Worm (Caenorhabditis elegans) whole organism, L4 larva: Measurements from ENCODE around the gene nas-25.
A peak's percentile ranks its signal among the peaks of the same experiment; 100 is the strongest.

Experiments
- D1046.2 ChIP-seq: fragments of 200-800 bp; sonication (Bioruptor generic); IDR thresholded peaks from 2 replicates; pipeline ENCODE4 v1.3.6; 2022; ENCODE audit warnings: missing genetic modification characterization, missing compliant biosample characterization
- R02D3.7 ChIP-seq: fragments of 150-350 bp; sonication (generic microtip); optimal IDR thresholded peaks from 3 replicates; lab custom pipeline; 2014; ENCODE audit warnings: missing biosample characterization, missing genetic modification characterization
- T20F7.1 ChIP-seq: fragments of 200-800 bp; sonication (Bioruptor generic); optimal IDR thresholded peaks from 2 replicates; lab custom pipeline; 2018; ENCODE audit warnings: mild to moderate bottlenecking, missing genetic modification characterization, missing compliant biosample characterization
- Y48G9A.11 ChIP-seq: fragments of 200-800 bp; sonication (Bioruptor generic); IDR thresholded peaks from 2 replicates; pipeline ENCODE4 v1.3.6; 2022; ENCODE audit warnings: missing genetic modification reagents, missing genetic modification characterization, missing compliant biosample characterization
- ZK337.2 ChIP-seq: fragments of 200-800 bp; sonication (Bioruptor generic); IDR thresholded peaks from 2 replicates; pipeline ENCODE4 v1.3.6; 2022; ENCODE audit warnings: missing genetic modification reagents, missing genetic modification characterization, missing compliant biosample characterization
- aha-1 ChIP-seq: fragments of 150-350 bp; peaks from one replicate; lab custom pipeline; 2014; ENCODE audit warnings: missing biosample characterization, missing genetic modification characterization
- aly-2 ChIP-seq: sonication (generic microtip); optimal IDR thresholded peaks from 2 replicates; lab custom pipeline; 2018; ENCODE audit warnings: missing biosample characterization, missing genetic modification characterization
- ceh-20 ChIP-seq: fragments of 200-800 bp; sonication (Bioruptor generic); IDR thresholded peaks from 2 replicates; pipeline ENCODE4 v1.3.6; 2022; ENCODE audit warnings: missing genetic modification reagents, missing genetic modification characterization, missing compliant biosample characterization
- ceh-28 ChIP-seq: fragments of 150-350 bp; optimal IDR thresholded peaks from 2 replicates; lab custom pipeline; 2014; ENCODE audit warnings: missing biosample characterization, missing genetic modification reagents, missing genetic modification characterization
- ceh-32 ChIP-seq: sonication (generic microtip); optimal IDR thresholded peaks from 2 replicates; lab custom pipeline; 2016; ENCODE audit warnings: mild to moderate bottlenecking, missing genetic modification characterization, missing compliant biosample characterization; ENCODE audit not compliant: poor library complexity
- ceh-62 ChIP-seq: sonication (generic microtip); optimal IDR thresholded peaks from 2 replicates; lab custom pipeline; 2017; ENCODE audit warnings: missing biosample characterization, missing genetic modification characterization
- daf-12 ChIP-seq: fragments of 150-350 bp; optimal IDR thresholded peaks from 2 replicates; lab custom pipeline; 2014; ENCODE audit warnings: missing biosample characterization, missing genetic modification reagents, missing genetic modification characterization
- daf-8 ChIP-seq: fragments of 200-800 bp; sonication (Bioruptor generic); IDR thresholded peaks from 2 replicates; pipeline ENCODE4 v1.3.6; 2022; ENCODE audit warnings: missing genetic modification characterization, missing compliant biosample characterization
- dmd-9 ChIP-seq: fragments of 200-800 bp; sonication (Bioruptor generic); IDR thresholded peaks from 2 replicates; pipeline ENCODE4 v1.3.6; 2022; ENCODE audit warnings: missing genetic modification reagents, missing genetic modification characterization, missing compliant biosample characterization
- duxl-1 ChIP-seq: sonication (generic microtip); optimal IDR thresholded peaks from 2 replicates; lab custom pipeline; 2016; ENCODE audit warnings: mild to moderate bottlenecking, missing genetic modification characterization, moderate library complexity, missing compliant biosample characterization; ENCODE audit not compliant: poor library complexity
- egl-27 ChIP-seq: sonication (generic microtip); optimal IDR thresholded peaks from 3 replicates; lab custom pipeline; 2017; ENCODE audit warnings: missing biosample characterization, missing genetic modification reagents, missing genetic modification characterization
- fos-1 ChIP-seq: fragments of 150-350 bp; optimal IDR thresholded peaks from 2 replicates; lab custom pipeline; 2014; ENCODE audit warnings: missing biosample characterization, missing genetic modification characterization
- hif-1 ChIP-seq, 2 experiments: sonication (generic microtip); optimal IDR thresholded peaks; 2 replicates each; lab custom pipeline; 2016 to 2017; ENCODE audit warnings: missing compliant biosample characterization in 2 of 2, missing genetic modification characterization in 2 of 2, missing genetic modification reagents in 2 of 2, missing genotype in 2 of 2, mild to moderate bottlenecking in 1 of 2
- hlh-30 ChIP-seq: sonication (generic microtip); optimal IDR thresholded peaks from 2 replicates; lab custom pipeline; 2017; ENCODE audit warnings: antibody characterized with exemption, mild to moderate bottlenecking, missing genetic modification characterization, missing compliant biosample characterization; ENCODE audit not compliant: insufficient read depth
- jun-1 ChIP-seq: fragments of 150-350 bp; optimal IDR thresholded peaks from 2 replicates; lab custom pipeline; 2014; ENCODE audit warnings: missing biosample characterization, missing genetic modification reagents, missing genetic modification characterization
- lim-7 ChIP-seq: fragments of 200-800 bp; sonication (Bioruptor generic); IDR thresholded peaks from 2 replicates; pipeline ENCODE4 v1.3.6; 2022; ENCODE audit warnings: missing genetic modification characterization, missing compliant biosample characterization
- lin-29 ChIP-seq: fragments of 200-800 bp; sonication (Bioruptor generic); IDR thresholded peaks from 2 replicates; pipeline ENCODE4 v1.3.6; 2022; ENCODE audit warnings: missing genetic modification reagents, missing genetic modification characterization, missing compliant biosample characterization
- lin-39 ChIP-seq: fragments of 150-350 bp; optimal IDR thresholded peaks from 2 replicates; lab custom pipeline; 2014; ENCODE audit warnings: missing biosample characterization, missing genetic modification reagents, missing genetic modification characterization
- lir-3 ChIP-seq: sonication (generic microtip); optimal IDR thresholded peaks from 2 replicates; lab custom pipeline; 2016; ENCODE audit warnings: mild to moderate bottlenecking, missing genetic modification characterization, missing compliant biosample characterization
- lsy-2 ChIP-seq, 2 experiments: fragments of 150-350 bp in 1 of 2; sonication (generic microtip) in 1 of 2; optimal IDR thresholded peaks; 2 replicates each; lab custom pipeline; 2014 to 2017; ENCODE audit warnings: missing biosample characterization in 2 of 2, missing genetic modification characterization in 2 of 2
- mdl-1 ChIP-seq, 2 experiments: fragments of 150-350 bp in 1 of 2; sonication (generic microtip) in 1 of 2; optimal IDR thresholded peaks; 2 replicates each; lab custom pipeline; 2014 to 2017; ENCODE audit warnings: missing biosample characterization in 2 of 2, missing genetic modification characterization in 2 of 2
- mep-1 ChIP-seq: fragments of 150-350 bp; sonication (generic microtip); optimal IDR thresholded peaks from 3 replicates; lab custom pipeline; 2014; ENCODE audit warnings: missing biosample characterization, missing genetic modification characterization
- mxl-2 ChIP-seq: fragments of 200-800 bp; sonication (Bioruptor generic); conservative IDR thresholded peaks from 2 replicates; pipeline ENCODE4 v1.3.6; 2022; ENCODE audit warnings: missing genetic modification reagents, missing genetic modification characterization, missing compliant biosample characterization
- nhr-102 ChIP-seq: sonication (generic microtip); optimal IDR thresholded peaks from 2 replicates; lab custom pipeline; 2016; ENCODE audit warnings: mild to moderate bottlenecking, missing genetic modification characterization, moderate library complexity, missing compliant biosample characterization
- nhr-111 ChIP-seq: fragments of 200-800 bp; sonication (Bioruptor generic); optimal IDR thresholded peaks from 2 replicates; lab custom pipeline; 2018; ENCODE audit warnings: mild to moderate bottlenecking, missing genetic modification characterization, missing compliant biosample characterization
- nhr-237 ChIP-seq: sonication (generic microtip); optimal IDR thresholded peaks from 2 replicates; lab custom pipeline; 2017; ENCODE audit warnings: missing biosample characterization, missing genetic modification characterization
- nhr-28 ChIP-seq: fragments of 150-350 bp; optimal IDR thresholded peaks from 2 replicates; lab custom pipeline; 2014; ENCODE audit warnings: missing biosample characterization, missing genetic modification characterization
- nhr-42 ChIP-seq: fragments of 200-800 bp; sonication (Bioruptor generic); IDR thresholded peaks from 2 replicates; pipeline ENCODE4 v1.3.6; 2022; ENCODE audit warnings: missing genetic modification characterization, missing compliant biosample characterization
- nhr-48 ChIP-seq: sonication (generic microtip); optimal IDR thresholded peaks from 2 replicates; lab custom pipeline; 2016; ENCODE audit warnings: mild to moderate bottlenecking, missing genetic modification characterization, missing compliant biosample characterization
- nhr-6 ChIP-seq: fragments of 150-350 bp; optimal IDR thresholded peaks from 2 replicates; lab custom pipeline; 2014; ENCODE audit warnings: missing biosample characterization, missing genetic modification characterization
- pha-4 ChIP-seq, 2 experiments: fragments of 150-350 bp in 1 of 2; fragments of 200-800 bp in 1 of 2; sonication (Bioruptor generic) in 1 of 2; IDR thresholded peaks in 1 of 2; optimal IDR thresholded peaks in 1 of 2; 2 replicates each; pipeline versions ENCODE4 v1.3.6 to Lab custom; 2014 to 2022; ENCODE audit warnings: missing genetic modification characterization in 2 of 2, missing genetic modification reagents in 2 of 2, missing biosample characterization in 1 of 2, missing compliant biosample characterization in 1 of 2
- php-3 ChIP-seq: fragments of 200-800 bp; sonication (Bioruptor generic); IDR thresholded peaks from 2 replicates; pipeline ENCODE4 v1.3.6; 2022; ENCODE audit warnings: missing genetic modification reagents, missing genetic modification characterization, missing compliant biosample characterization
- saeg-2 ChIP-seq: fragments of 200-800 bp; sonication (Bioruptor generic); IDR thresholded peaks from 2 replicates; pipeline ENCODE4 v1.3.6; 2022; ENCODE audit warnings: missing genetic modification reagents, missing genetic modification characterization, missing compliant biosample characterization
- snpc-1.2 ChIP-seq: fragments of 200-800 bp; sonication (Bioruptor generic); IDR thresholded peaks from 2 replicates; pipeline ENCODE4 v1.3.6; 2022; ENCODE audit warnings: missing genetic modification reagents, missing genetic modification characterization, missing compliant biosample characterization
- unc-130 ChIP-seq: sonication (generic microtip); optimal IDR thresholded peaks from 2 replicates; lab custom pipeline; 2016; ENCODE audit warnings: missing genetic modification reagents, missing genetic modification characterization, missing compliant biosample characterization
- unc-62 ChIP-seq, 3 experiments: fragments of 150-350 bp in 1 of 3; sonication (generic microtip); optimal IDR thresholded peaks in 2 of 3; peaks in 1 of 3; 1 replicate in 1 of 3; 2 replicates in 2 of 3; lab custom pipeline; 2014 to 2017; ENCODE audit warnings: missing biosample characterization in 3 of 3, missing genetic modification characterization in 3 of 3, missing genetic modification reagents in 3 of 3, missing genotype in 1 of 3
- ztf-11 ChIP-seq: fragments of 150-350 bp; optimal IDR thresholded peaks from 2 replicates; lab custom pipeline; 2014; ENCODE audit warnings: missing biosample characterization, missing genetic modification characterization

Gene nas-25

ce11 chrII:8818257-8818656, 7.6 kb upstream of the nas-25 start (continued):
- 0 out of 2 replicates have a peak, but pooled peaks have one; percentile 12 for TF ChIP-seq mxl-2 (GFP tag; lab: Robert Waterston, UW)

- no peak for TF ChIP-seq Y48G9A.11 (GFP tag; lab: Robert Waterston, UW)
- peak; percentile 25 for TF ChIP-seq nhr-28 (tag; lab: Kevin White, UChicago)
- TF ChIP-seq php-3 (GFP tag; lab: Robert Waterston, UW) = no peak
- peak; percentile 65 for TF ChIP-seq mep-1 (tag; lab: Kevin White, UChicago)
- TF ChIP-seq ZK337.2 (GFP tag; lab: Robert Waterston, UW) = no peak
- TF ChIP-seq daf-12 = no peak
- no peak for TF ChIP-seq ceh-62
- peak; percentile 55 for TF ChIP-seq nhr-48 (tag; lab: Kevin White, UChicago)
- no peak for TF ChIP-seq daf-8 (GFP tag; lab: Robert Waterston, UW)
- TF ChIP-seq ceh-28 (tag; lab: Kevin White, UChicago) = no peak
- TF ChIP-seq unc-130 = no peak
- TF ChIP-seq unc-62 (GFP tag; optimal IDR thresholded peaks at IDR 0.05 in 1 of 2; lab: Kevin White, UChicago) = peak in 1 of 2 experiments; percentile 89
- no peak for TF ChIP-seq unc-62 (tag; optimal IDR thresholded peaks at IDR 0.05; lab: Kevin White, UChicago)
- TF ChIP-seq ceh-32 (tag; lab: Kevin White, UChicago) = no peak
- TF ChIP-seq dmd-9 = no peak
- TF ChIP-seq T20F7.1 (GFP tag; lab: Kevin White, UChicago) = no peak
- no peak for TF ChIP-seq nhr-237 (tag; lab: Kevin White, UChicago)
- TF ChIP-seq hif-1 (tag; optimal IDR thresholded peaks at IDR 0.05; lab: Kevin White, UChicago) = no peak
- no peak for TF ChIP-seq D1046.2 (GFP tag; lab: Robert Waterston, UW)
- TF ChIP-seq ztf-11 (tag; lab: Kevin White, UChicago) = no peak
- no peak for TF ChIP-seq snpc-1.2 (GFP tag; lab: Robert Waterston, UW)
- TF ChIP-seq nhr-6 = peak; percentile 49
- peak; percentile 10 to 53 for TF ChIP-seq lsy-2 (tag; optimal IDR thresholded peaks at IDR 0.05; lab: Kevin White, UChicago)
- TF ChIP-seq lim-7 = no peak
- no peak for TF ChIP-seq lin-29 (GFP tag; lab: Robert Waterston, UW)
- peak; percentile 60 for TF ChIP-seq hlh-30
- TF ChIP-seq aha-1 (tag; lab: Kevin White, UChicago) = peak; percentile 65
- TF ChIP-seq, all 104 proteins: peak for 8
Measured at ce11 chrII:8818978-8819896, 6.6 kb upstream of the nas-25 start, which contains the start of gene F46C5.10. F46C5.10 (minus strand) TSS chrII:8819028.

ce11 chrII:8820126-8820972, 5.5 kb upstream of the nas-25 start:
- no peak for TF ChIP-seq R02D3.7
- no peak for TF ChIP-seq unc-130
- TF ChIP-seq mdl-1 (tag; optimal IDR thresholded peaks at IDR 0.05; lab: Kevin White, UChicago) = no peak
- peak; percentile 46 for TF ChIP-seq nhr-102 (tag; lab: Kevin White, UChicago)
- TF ChIP-seq Y48G9A.11 (GFP tag; lab: Robert Waterston, UW) = no peak
- TF ChIP-seq egl-27 (tag; lab: Kevin White, UChicago) = no peak
- TF ChIP-seq nhr-48 (tag; lab: Kevin White, UChicago) = peak; percentile 55
- TF ChIP-seq saeg-2 (GFP tag; lab: Robert Waterston, UW) = no peak
- no peak for TF ChIP-seq aly-2 (tag; lab: Kevin White, UChicago)
- no peak for TF ChIP-seq fos-1 (tag; lab: Kevin White, UChicago)
- no peak for TF ChIP-seq lir-3 (tag; lab: Kevin White, UChicago)
- TF ChIP-seq ceh-20 (GFP tag; lab: Robert Waterston, UW) = no peak
- TF ChIP-seq lsy-2 (tag; optimal IDR thresholded peaks at IDR 0.05; lab: Kevin White, UChicago) = peak in 1 of 2 experiments; percentile 44
- no peak for TF ChIP-seq lin-39 (tag; lab: Kevin White, UChicago)
- TF ChIP-seq T20F7.1 (GFP tag; lab: Kevin White, UChicago) = no peak
- no peak for TF ChIP-seq pha-4 (GFP tag; IDR thresholded peaks at IDR 0.05; lab: Robert Waterston, UW)
- TF ChIP-seq pha-4 (tag; optimal IDR thresholded peaks at IDR 0.05; lab: Kevin White, UChicago) = no peak
- no peak for TF ChIP-seq mxl-2 (GFP tag; lab: Robert Waterston, UW)
- TF ChIP-seq nhr-42 (GFP tag; lab: Robert Waterston, UW) = no peak
- no peak for TF ChIP-seq jun-1
- no peak for TF ChIP-seq nhr-237 (tag; lab: Kevin White, UChicago)
- no peak for TF ChIP-seq nhr-111
- no peak for TF ChIP-seq D1046.2 (GFP tag; lab: Robert Waterston, UW)
- TF ChIP-seq duxl-1 (tag; lab: Kevin White, UChicago) = peak; percentile 19
